Worm (Caenorhabditis elegans) whole organism, L4/young adult: ENCODE results near the gene ocam-1.

Source experiments
- W03F9.2 ChIP-seq: fragments of 150-350 bp; optimal IDR thresholded peaks from 2 replicates; lab custom pipeline; 2014; ENCODE audit warnings: missing biosample characterization, missing genetic modification characterization
- dao-5 ChIP-seq: sonication (generic microtip); optimal IDR thresholded peaks from 2 replicates; lab custom pipeline; 2016; ENCODE audit warnings: missing genotype, missing genetic modification characterization, moderate library complexity, missing compliant biosample characterization
- him-1 ChIP-seq: sonication (generic microtip); optimal IDR thresholded peaks from 2 replicates; lab custom pipeline; 2016; ENCODE audit warnings: missing genotype, missing genetic modification reagents, missing genetic modification characterization, missing compliant biosample characterization

ce11 chrV:14182860-14183259, 15.3 kb upstream of the ocam-1 start, which contains the start of gene cest-2.3:
- no peak for TF ChIP-seq him-1
- no peak for TF ChIP-seq dao-5 (tag; lab: Kevin White, UChicago)
- TF ChIP-seq W03F9.2 (tag; lab: Kevin White, UChicago) = no peak
